Worm (Caenorhabditis elegans) whole organism, mixed stage, embryonic: Measurements from ENCODE around the gene gly-13.

Experiments used
- M03D4.4 ChIP-seq: sonication (generic microtip); optimal IDR thresholded peaks from 2 replicates; lab custom pipeline; 2017; ENCODE audit warnings: mild to moderate bottlenecking, missing genetic modification characterization, missing compliant biosample characterization
- blmp-1 ChIP-seq: fragments of 150-350 bp; optimal IDR thresholded peaks from 2 replicates; lab custom pipeline; 2014; ENCODE audit warnings: missing biosample characterization, missing genetic modification characterization
- ceh-39 ChIP-seq: fragments of 150-350 bp; optimal IDR thresholded peaks from 2 replicates; lab custom pipeline; 2014; ENCODE audit warnings: missing biosample characterization, missing genetic modification characterization
- ceh-43 ChIP-seq: fragments of 200-800 bp; sonication (Bioruptor generic); optimal IDR thresholded peaks from 2 replicates; lab custom pipeline; 2018; ENCODE audit warnings: mild to moderate bottlenecking, missing genetic modification characterization, moderate library complexity, missing compliant biosample characterization
- ceh-83 ChIP-seq: fragments of 200-800 bp; sonication (Bioruptor generic); optimal IDR thresholded peaks from 2 replicates; lab custom pipeline; 2018; ENCODE audit warnings: mild to moderate bottlenecking, missing genetic modification characterization, missing compliant biosample characterization
- ces-1 ChIP-seq: fragments of 150-350 bp; optimal IDR thresholded peaks from 2 replicates; lab custom pipeline; 2014; ENCODE audit warnings: missing biosample characterization, missing genetic modification reagents, missing genetic modification characterization
- cnd-1 ChIP-seq: fragments of 200-800 bp; sonication (Bioruptor generic); optimal IDR thresholded peaks from 2 replicates; lab custom pipeline; 2018; ENCODE audit warnings: mild to moderate bottlenecking, missing genetic modification characterization, missing compliant biosample characterization
- drap-1 ChIP-seq: fragments of 200-800 bp; sonication (Bioruptor generic); optimal IDR thresholded peaks from 3 replicates; lab custom pipeline; 2018; ENCODE audit warnings: mild to moderate bottlenecking, missing genetic modification characterization, missing compliant biosample characterization
- elt-3 ChIP-seq: fragments of 150-350 bp; optimal IDR thresholded peaks from 2 replicates; lab custom pipeline; 2014; ENCODE audit warnings: missing biosample characterization, missing genetic modification characterization
- flh-1 ChIP-seq: fragments of 200-800 bp; sonication (Bioruptor generic); optimal IDR thresholded peaks from 2 replicates; lab custom pipeline; 2018; ENCODE audit warnings: mild to moderate bottlenecking, missing genetic modification characterization, moderate library complexity, missing compliant biosample characterization
- ham-2 ChIP-seq: fragments of 200-800 bp; sonication (Bioruptor generic); optimal IDR thresholded peaks from 2 replicates; lab custom pipeline; 2018; ENCODE audit warnings: mild to moderate bottlenecking, missing genetic modification characterization, missing compliant biosample characterization
- lin-13 ChIP-seq: fragments of 150-350 bp; optimal IDR thresholded peaks from 2 replicates; lab custom pipeline; 2014; ENCODE audit warnings: missing biosample characterization, missing genetic modification characterization
- lsy-2 ChIP-seq: fragments of 150-350 bp; optimal IDR thresholded peaks from 2 replicates; lab custom pipeline; 2014; ENCODE audit warnings: missing biosample characterization, missing genetic modification characterization
- mab-5 ChIP-seq: fragments of 150-350 bp; optimal IDR thresholded peaks from 2 replicates; lab custom pipeline; 2014; ENCODE audit warnings: missing biosample characterization, missing genetic modification characterization
- mep-1 ChIP-seq: fragments of 150-350 bp; optimal IDR thresholded peaks from 2 replicates; lab custom pipeline; 2017; ENCODE audit warnings: missing biosample characterization, missing genetic modification reagents, missing genetic modification characterization, inconsistent platforms
- mls-2 ChIP-seq: sonication (generic microtip); optimal IDR thresholded peaks from 2 replicates; lab custom pipeline; 2016; ENCODE audit warnings: mild to moderate bottlenecking, missing genetic modification characterization, moderate library complexity, missing compliant biosample characterization
- nhr-12 ChIP-seq: fragments of 150-350 bp; optimal IDR thresholded peaks from 2 replicates; lab custom pipeline; 2014; ENCODE audit warnings: missing biosample characterization, missing genetic modification characterization
- nhr-28 ChIP-seq: fragments of 150-350 bp; optimal IDR thresholded peaks from 2 replicates; lab custom pipeline; 2014; ENCODE audit warnings: missing biosample characterization, missing genetic modification characterization
- nhr-76 ChIP-seq: sonication (generic microtip); optimal IDR thresholded peaks from 2 replicates; lab custom pipeline; 2017; ENCODE audit warnings: missing biosample characterization, missing genetic modification characterization
- pha-4 ChIP-seq: fragments of 150-350 bp; optimal IDR thresholded peaks from 2 replicates; lab custom pipeline; 2018; ENCODE audit warnings: missing biosample characterization, missing genetic modification reagents, missing genetic modification characterization
- sem-2 ChIP-seq: fragments of 200-800 bp; sonication (Bioruptor generic); optimal IDR thresholded peaks from 2 replicates; lab custom pipeline; 2018; ENCODE audit warnings: mild to moderate bottlenecking, missing genetic modification characterization, missing compliant biosample characterization
- snpc-4 ChIP-seq: fragments of 150-350 bp; optimal IDR thresholded peaks from 2 replicates; lab custom pipeline; 2014; ENCODE audit warnings: missing biosample characterization, missing genetic modification characterization
- unc-120 ChIP-seq: sonication (generic microtip); optimal IDR thresholded peaks from 2 replicates; lab custom pipeline; 2017; ENCODE audit warnings: missing genetic modification characterization, missing compliant biosample characterization; ENCODE audit not compliant: poor library complexity, severe bottlenecking
- unc-39 ChIP-seq: fragments of 150-350 bp; optimal IDR thresholded peaks from 2 replicates; lab custom pipeline; 2014; ENCODE audit warnings: missing biosample characterization, missing genetic modification characterization
- unc-62 ChIP-seq: fragments of 150-350 bp; optimal IDR thresholded peaks from 2 replicates; lab custom pipeline; 2014; ENCODE audit warnings: missing biosample characterization, missing genetic modification reagents, missing genetic modification characterization
- ztf-11 ChIP-seq: fragments of 150-350 bp; optimal IDR thresholded peaks from 2 replicates; lab custom pipeline; 2014; ENCODE audit warnings: missing biosample characterization, missing genetic modification characterization

Gene gly-13

DNA sequence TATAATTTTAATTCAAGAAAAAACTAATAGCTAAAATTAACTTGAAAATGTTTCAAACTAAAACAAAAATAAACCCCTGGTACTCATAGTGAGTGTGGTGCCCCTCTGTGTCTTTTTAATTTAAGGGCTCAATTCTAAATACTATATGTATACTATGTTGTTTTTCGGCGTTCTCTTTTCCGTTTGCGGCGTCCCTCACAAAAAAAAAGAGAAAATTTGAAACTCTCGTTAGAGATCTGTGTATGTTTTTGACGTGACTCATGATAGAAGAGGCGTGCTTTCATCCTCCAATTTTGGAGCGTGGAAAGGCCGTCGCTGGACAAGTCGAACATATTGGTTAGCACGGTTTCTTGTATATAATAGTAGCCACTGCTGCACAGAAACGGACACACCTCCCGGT is 44.9 kb downstream of the gly-13 start, which contains the start of gene pes-8:
Gene pes-8 (plus strand): TSS at position 301 of the 400 bp plus-strand sequence.
- TF ChIP-seq unc-39 (tag; lab: Kevin White, UChicago) (no peak), mep-1 (tag; lab: Kevin White, UChicago) (no peak), ceh-43 (GFP tag; lab: Kevin White, UChicago) (no peak), sem-2 (no peak), lsy-2 (tag; lab: Kevin White, UChicago) (no peak), ztf-11 (tag; lab: Kevin White, UChicago) (no peak), snpc-4 (tag; lab: Kevin White, UChicago) (no peak), cnd-1 (tag; lab: Kevin White, UChicago) (no peak), nhr-12 (no peak), ceh-39 (tag; lab: Kevin White, UChicago) (no peak), unc-62 (no peak), unc-120 (tag; lab: Kevin White, UChicago) (no peak), mls-2 (tag; lab: Kevin White, UChicago) (no peak), ham-2 (GFP tag; lab: Kevin White, UChicago) (no peak), ceh-83 (GFP tag; lab: Kevin White, UChicago) (no peak), elt-3 (no peak), flh-1 (no peak), lin-13 (no peak), ces-1 (no peak), M03D4.4 (tag; lab: Kevin White, UChicago) (no peak)

DNA sequence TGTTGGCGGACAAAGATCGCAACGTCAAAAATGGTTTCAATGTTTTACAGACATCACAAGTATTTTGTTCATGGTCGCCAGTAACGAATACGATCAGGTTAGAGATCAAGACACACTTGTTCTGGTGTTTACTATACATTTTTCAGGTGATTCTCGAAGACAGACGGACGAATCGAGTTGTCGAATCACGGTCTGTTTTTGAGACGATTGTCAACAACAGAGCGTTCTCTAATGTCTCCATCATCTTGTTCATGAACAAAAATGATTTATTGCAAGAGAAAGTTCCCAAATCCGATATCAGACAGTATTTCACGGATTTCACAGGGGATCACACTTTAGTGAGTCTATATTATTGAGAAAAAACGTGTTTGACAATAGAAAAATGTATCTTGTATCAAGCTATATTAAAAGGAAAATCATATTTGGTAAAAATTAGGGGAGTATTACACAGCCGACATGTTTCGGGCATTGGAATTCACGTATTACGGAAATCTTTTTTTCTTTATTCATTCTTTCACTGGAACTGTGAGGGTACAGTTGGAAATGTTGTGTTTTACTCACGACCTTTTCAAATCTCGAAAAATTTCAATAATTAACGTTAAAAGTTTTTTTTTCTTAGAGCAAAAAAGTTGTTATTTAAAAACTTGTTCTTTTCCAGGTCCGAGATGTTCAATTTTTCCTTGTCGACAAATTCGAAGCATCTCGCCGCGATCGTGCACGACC is 48.2 kb downstream of the gly-13 start:
- TF ChIP-seq mls-2 (tag; lab: Kevin White, UChicago) (no peak), ham-2 (GFP tag; lab: Kevin White, UChicago) (no peak)

DNA sequence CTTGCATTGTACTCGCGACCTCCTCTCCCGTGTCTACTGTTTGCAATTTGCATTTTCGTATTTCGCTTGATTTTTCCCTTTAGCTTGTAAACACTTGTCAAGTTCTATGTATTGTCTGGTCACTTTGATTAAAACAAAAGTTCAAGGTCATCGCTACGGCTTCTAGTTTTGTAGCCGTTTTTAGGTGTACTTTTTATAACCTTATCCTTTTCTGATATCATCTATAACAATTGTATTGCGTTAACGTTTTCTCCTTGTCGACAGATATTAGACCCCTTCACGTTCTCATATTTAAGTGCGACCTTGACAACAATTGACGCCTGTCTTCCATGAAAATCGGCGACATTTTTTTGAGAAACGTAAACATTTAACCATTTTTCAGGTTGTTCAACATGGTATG is 49.8 kb downstream of the gly-13 start:
- TF ChIP-seq ham-2 (GFP tag; lab: Kevin White, UChicago) (no peak), unc-120 (tag; lab: Kevin White, UChicago) (no peak), elt-3 (no peak), pha-4 (tag; lab: Kevin White, UChicago) (no peak), cnd-1 (tag; lab: Kevin White, UChicago) (no peak), nhr-28 (tag; lab: Kevin White, UChicago) (no peak), mab-5 (tag; lab: Kevin White, UChicago) (no peak), nhr-76 (tag; lab: Kevin White, UChicago) (no peak), drap-1 (GFP tag; lab: Kevin White, UChicago) (no peak), blmp-1 (tag; lab: Kevin White, UChicago) (no peak), nhr-12 (no peak), snpc-4 (tag; lab: Kevin White, UChicago) (no peak), M03D4.4 (tag; lab: Kevin White, UChicago) (no peak), flh-1 (no peak), ztf-11 (tag; lab: Kevin White, UChicago) (no peak)
